Fruit fly (Drosophila melanogaster) whole organism, pupa: ENCODE results near the gene CG42853.

Experiments
- CG12605 ChIP-seq: fragments of 200-800 bp; sonication (Bioruptor generic); IDR thresholded peaks from 2 replicates; pipeline ENCODE4 v1.3.6; 2022; ENCODE audit warnings: missing biosample characterization, missing genetic modification characterization
- CG15710 ChIP-seq: fragments of 200-800 bp; sonication (Bioruptor generic); optimal IDR thresholded peaks from 2 replicates; lab custom pipeline; 2018; ENCODE audit warnings: missing biosample characterization, mild to moderate bottlenecking, missing genetic modification characterization, moderate library complexity
- CG17806 ChIP-seq: fragments of 200-800 bp; sonication (Bioruptor generic); optimal IDR thresholded peaks from 2 replicates; lab custom pipeline; 2018; ENCODE audit warnings: missing biosample characterization, mild to moderate bottlenecking, missing genetic modification characterization, moderate library complexity
- Pif1B ChIP-seq: fragments of 200-800 bp; sonication (Bioruptor generic); optimal IDR thresholded peaks from 3 replicates; lab custom pipeline; 2016; ENCODE audit warnings: missing biosample characterization, missing genetic modification characterization

- TF ChIP-seq CG12605 (GFP tag; lab: Robert Waterston, UW) (no peak), CG17806 (tag; lab: Kevin White, UChicago) (no peak), CG15710 (tag; lab: Kevin White, UChicago) (no peak), Pif1B (no peak)
These were observed 39.4 kb upstream of the CG42853 start for dm6 chr3L:18161175-18161574.
